Fruit fly (Drosophila melanogaster): ENCODE data around the gene CG14545.

DNA sequence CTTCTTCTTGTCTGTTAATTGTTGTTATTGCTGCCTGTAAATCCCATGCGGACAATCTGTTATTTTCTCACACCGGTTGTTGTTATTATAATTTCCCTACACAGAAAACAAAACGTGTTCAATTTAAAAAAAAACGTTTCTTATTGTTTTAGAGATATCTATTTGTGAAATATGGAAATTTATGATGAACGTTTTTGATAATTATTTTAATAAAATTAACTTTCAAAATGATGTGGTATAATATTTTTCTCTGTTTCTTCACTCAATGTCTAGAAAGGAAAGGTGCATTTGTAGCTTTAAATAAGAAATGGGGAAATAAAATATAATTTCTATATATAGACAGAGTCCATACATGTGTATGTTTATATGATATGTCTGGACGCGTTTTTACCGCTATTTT lies 33.2 kb upstream of the CG14545 start:
- TF ChIP-seq CTCF (optimal IDR thresholded peaks at IDR 0.05) (no peak), CG8478 (optimal IDR thresholded peaks at IDR 0.05) (no peak)

Measured in S2 (cell line).